Worm (Caenorhabditis elegans) whole organism, early embryonic: ENCODE measurements around the gene spe-41.

ENCODE experiments used
- B0310.2 ChIP-seq: sonication (generic microtip); optimal IDR thresholded peaks from 2 replicates; lab custom pipeline; 2016; ENCODE audit warnings: mild to moderate bottlenecking, missing genetic modification characterization, missing compliant biosample characterization
- ama-1 ChIP-seq: fragments of 150-350 bp; optimal IDR thresholded peaks from 2 replicates; lab custom pipeline; 2014

- no peak for TF ChIP-seq B0310.2
- no peak for TF ChIP-seq ama-1
Measured at ce11 chrIII:3478795-3479398, 34.9 kb upstream of the spe-41 start.
